Fruit fly (Drosophila melanogaster) S2 (cell line): ENCODE data around the gene CG32365.
A peak's percentile ranks its signal among the peaks of the same experiment; 100 is the strongest.

ENCODE experiments used
- CG8478 ChIP-seq: fragments of >200 bp; optimal IDR thresholded peaks from 2 replicates; lab custom pipeline; 2018
- CTCF ChIP-seq, 2 experiments: fragments of >200 bp; optimal IDR thresholded peaks; 2 replicates each; lab custom pipeline; 2018

CG32365 gene

dm6 chr3L:7941514-7941913 is 72.7 kb downstream of the CG32365 start:
- TF ChIP-seq CG8478 (lab: Kevin White, UChicago) = no peak
- TF ChIP-seq CTCF (optimal IDR thresholded peaks at IDR 0.05; lab: Kevin White, UChicago) = peak; percentile 51 to 68

- TF ChIP-seq CG8478 (lab: Kevin White, UChicago) (no peak), CTCF (optimal IDR thresholded peaks at IDR 0.05; lab: Kevin White, UChicago) (no peak)
These were observed 73.6 kb downstream of the CG32365 start for dm6 chr3L:7942403-7942952.

- no peak for TF ChIP-seq CG8478 (lab: Kevin White, UChicago)
- TF ChIP-seq CTCF (optimal IDR thresholded peaks at IDR 0.05; lab: Kevin White, UChicago) = no peak
These were observed 74.2 kb downstream of the CG32365 start for dm6 chr3L:7943046-7943445.

- TF ChIP-seq CTCF (optimal IDR thresholded peaks at IDR 0.05; lab: Kevin White, UChicago) (no peak), CG8478 (lab: Kevin White, UChicago) (no peak)
These were observed 75.1 kb downstream of the CG32365 start for dm6 chr3L:7943950-7944349.
